Worm (Caenorhabditis elegans) whole organism, midembryonic: Measurements from ENCODE around the gene parn-1.

ENCODE experiments used
- klf-2 ChIP-seq: fragments of 200-800 bp; sonication (Bioruptor generic); conservative IDR thresholded peaks from 2 replicates; pipeline ENCODE4 v1.3.6; 2022; ENCODE audit warnings: missing genetic modification reagents, missing genetic modification characterization, missing compliant biosample characterization
- tab-1 ChIP-seq: fragments of 200-800 bp; sonication (Bioruptor generic); IDR thresholded peaks from 2 replicates; pipeline ENCODE4 v1.3.6; 2022; ENCODE audit warnings: missing genetic modification characterization, missing compliant biosample characterization
- ztf-29 ChIP-seq: fragments of 200-800 bp; sonication (Bioruptor generic); IDR thresholded peaks from 2 replicates; pipeline ENCODE4 v1.3.6; 2022; ENCODE audit warnings: missing genetic modification reagents, missing genetic modification characterization, missing compliant biosample characterization

DNA sequence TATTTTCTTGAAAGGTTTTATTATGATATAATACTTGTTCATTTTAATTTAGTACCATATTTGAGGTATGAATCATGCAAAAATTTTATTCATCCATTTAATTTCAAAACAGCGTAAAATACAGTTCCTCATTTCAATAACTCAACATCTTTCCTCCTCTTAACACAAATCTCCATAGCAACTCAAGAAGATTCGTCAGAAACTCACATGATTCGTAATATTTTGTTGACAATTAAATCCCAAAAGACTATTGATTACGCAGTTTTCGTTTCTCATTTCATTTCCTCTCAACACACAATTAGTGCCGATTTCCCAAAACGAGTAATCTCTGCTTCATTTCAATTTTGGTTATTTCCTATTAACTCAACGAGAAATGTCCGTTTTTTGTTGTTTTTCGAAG lies 13.2 kb upstream of the parn-1 start, which contains the start of gene R11D1.2:
- TF ChIP-seq tab-1 (GFP tag; lab: Robert Waterston, UW) = no peak
- TF ChIP-seq ztf-29 (GFP tag; lab: Robert Waterston, UW) = no peak
- no peak for TF ChIP-seq klf-2
